Worm (Caenorhabditis elegans) whole organism, mixed stage, embryonic: Measurements from ENCODE around the gene srt-19.

Experiments
- elt-1 ChIP-seq: sonication (generic microtip); optimal IDR thresholded peaks from 2 replicates; lab custom pipeline; 2017; ENCODE audit warnings: missing genetic modification characterization, mild to moderate bottlenecking, missing compliant biosample characterization, antibody characterized with exemption, moderate library complexity, borderline replicate concordance; ENCODE audit not compliant: insufficient read depth
- unc-39 ChIP-seq: fragments of 150-350 bp; optimal IDR thresholded peaks from 2 replicates; lab custom pipeline; 2014; ENCODE audit warnings: missing biosample characterization, missing genetic modification characterization
- unc-62 ChIP-seq: fragments of 150-350 bp; optimal IDR thresholded peaks from 2 replicates; lab custom pipeline; 2014; ENCODE audit warnings: missing biosample characterization, missing genetic modification reagents, missing genetic modification characterization

DNA sequence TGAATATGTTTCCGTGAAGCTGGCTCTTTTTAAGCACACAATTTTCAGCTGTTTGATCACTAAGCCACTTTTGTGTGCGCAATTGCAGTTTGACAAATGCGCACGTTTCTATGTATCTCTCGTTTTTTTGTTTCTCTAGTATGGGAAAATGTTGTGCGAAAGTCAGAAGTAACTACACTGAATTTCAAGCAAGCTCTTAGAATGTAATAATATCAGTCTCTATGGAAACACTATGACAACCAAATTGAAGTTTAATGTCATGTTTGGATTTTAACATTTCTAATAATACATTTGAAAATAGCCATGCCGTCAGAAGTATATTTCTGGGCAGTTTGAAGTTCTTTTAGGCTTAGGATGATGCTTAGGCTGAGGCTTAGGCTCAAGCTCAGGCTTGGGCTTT lies 35.0 kb downstream of the srt-19 start, which contains the start of gene ZC132.9:
- TF ChIP-seq unc-39 (tag; lab: Kevin White, UChicago) (no peak), elt-1 (no peak), unc-62 (no peak)
